Fruit fly (Drosophila melanogaster) whole organism, embryonic: ENCODE results near the gene CG13893.

Experiments used
- Ada2b ChIP-seq: fragments of 200-800 bp; sonication (Bioruptor generic); IDR thresholded peaks from 2 replicates; pipeline ENCODE4 v1.3.6; 2022; ENCODE audit warnings: missing biosample characterization, missing genetic modification characterization
- Atf-2 ChIP-seq: fragments of 200-800 bp; sonication (Bioruptor generic); optimal IDR thresholded peaks from 2 replicates; lab custom pipeline; 2016; ENCODE audit warnings: missing biosample characterization, missing genetic modification characterization
- Atf6 ChIP-seq: fragments of 200-800 bp; sonication (Bioruptor generic); IDR thresholded peaks from 2 replicates; pipeline ENCODE4 v1.3.6; 2022; ENCODE audit warnings: missing biosample characterization, missing genetic modification characterization
- CG11560 ChIP-seq: fragments of 200-800 bp; sonication (Bioruptor generic); IDR thresholded peaks from 3 replicates; pipeline ENCODE4 v1.3.6; 2022; ENCODE audit warnings: missing biosample characterization, missing genetic modification characterization
- CG12104 ChIP-seq: fragments of 200-800 bp; sonication (Bioruptor generic); optimal IDR thresholded peaks from 3 replicates; lab custom pipeline; 2016; ENCODE audit warnings: missing biosample characterization, missing genetic modification characterization
- CG12219 ChIP-seq: fragments of 200-800 bp; sonication (Bioruptor generic); optimal IDR thresholded peaks from 3 replicates; lab custom pipeline; 2018; ENCODE audit warnings: missing biosample characterization, mild to moderate bottlenecking, missing genetic modification characterization
- CG13624 ChIP-seq: fragments of 200-800 bp; sonication (Bioruptor generic); optimal IDR thresholded peaks from 2 replicates; lab custom pipeline; 2016; ENCODE audit warnings: missing biosample characterization, missing genetic modification characterization
- CG13775 ChIP-seq: fragments of 200-800 bp; sonication (Bioruptor generic); optimal IDR thresholded peaks from 3 replicates; lab custom pipeline; 2017; ENCODE audit warnings: missing biosample characterization, mild to moderate bottlenecking, missing genetic modification characterization
- CG15696 ChIP-seq: fragments of 200-800 bp; sonication (Bioruptor generic); optimal IDR thresholded peaks from 2 replicates; lab custom pipeline; 2019; ENCODE audit warnings: missing biosample characterization, mild to moderate bottlenecking, missing genetic modification characterization, moderate library complexity
- CG1602 ChIP-seq: fragments of 200-800 bp; sonication (Bioruptor generic); optimal IDR thresholded peaks from 3 replicates; lab custom pipeline; 2016; ENCODE audit warnings: missing biosample characterization, missing genetic modification characterization
- CG17361 ChIP-seq: fragments of 200-800 bp; sonication (Bioruptor generic); IDR thresholded peaks from 3 replicates; pipeline ENCODE4 v1.3.6; 2022; ENCODE audit warnings: missing biosample characterization, missing genetic modification characterization
- CG17568 ChIP-seq: fragments of 200-800 bp; sonication (Bioruptor generic); optimal IDR thresholded peaks from 2 replicates; lab custom pipeline; 2018; ENCODE audit warnings: missing biosample characterization, mild to moderate bottlenecking, missing genetic modification characterization, moderate library complexity
- CG17612 ChIP-seq: fragments of 200-800 bp; sonication (Bioruptor generic); IDR thresholded peaks from 2 replicates; pipeline ENCODE4 v1.3.6; 2022; ENCODE audit warnings: missing biosample characterization, missing genetic modification characterization
- CG17912 ChIP-seq: fragments of 200-800 bp; sonication (Bioruptor generic); optimal IDR thresholded peaks from 2 replicates; lab custom pipeline; 2018; ENCODE audit warnings: missing biosample characterization, mild to moderate bottlenecking, missing genetic modification characterization
- CG18476 ChIP-seq: fragments of 200-800 bp; sonication (Bioruptor generic); optimal IDR thresholded peaks from 2 replicates; lab custom pipeline; 2016; ENCODE audit warnings: missing biosample characterization, mild to moderate bottlenecking, missing genetic modification characterization
- CG18619 ChIP-seq: fragments of 200-800 bp; sonication (Bioruptor generic); optimal IDR thresholded peaks from 3 replicates; lab custom pipeline; 2017; ENCODE audit warnings: missing biosample characterization, mild to moderate bottlenecking, missing genetic modification characterization
- CG2199 ChIP-seq: fragments of 200-800 bp; sonication (Bioruptor generic); IDR thresholded peaks from 3 replicates; pipeline ENCODE4 v1.3.6; 2022; ENCODE audit warnings: missing biosample characterization, missing genetic modification characterization
- CG30403 ChIP-seq: fragments of 200-800 bp; sonication (Bioruptor generic); optimal IDR thresholded peaks from 3 replicates; lab custom pipeline; 2016; ENCODE audit warnings: missing biosample characterization, missing genetic modification characterization
- CG34224 ChIP-seq: fragments of 200-800 bp; sonication (Bioruptor generic); IDR thresholded peaks from 3 replicates; pipeline ENCODE4 v1.3.6; 2022; ENCODE audit warnings: missing biosample characterization, missing genetic modification characterization; ENCODE audit not compliant: partially characterized antibody
- CG4282 ChIP-seq: fragments of 200-800 bp; sonication (Bioruptor generic); optimal IDR thresholded peaks from 2 replicates; lab custom pipeline; 2016; ENCODE audit warnings: missing biosample characterization, missing genetic modification characterization
- CG4404 ChIP-seq: fragments of 200-800 bp; sonication (Bioruptor generic); IDR thresholded peaks from 2 replicates; pipeline ENCODE4 v1.3.6; 2022; ENCODE audit warnings: missing biosample characterization, missing genetic modification characterization
- CG8478 ChIP-seq: fragments of >200 bp; optimal IDR thresholded peaks from 2 replicates; lab custom pipeline; 2018
- CG8765 ChIP-seq: fragments of 200-800 bp; sonication (Bioruptor generic); IDR thresholded peaks from 2 replicates; pipeline ENCODE4 v1.3.6; 2022; ENCODE audit warnings: missing biosample characterization, missing genetic modification characterization
- CG9727 ChIP-seq: fragments of 200-800 bp; sonication (Bioruptor generic); optimal IDR thresholded peaks from 3 replicates; lab custom pipeline; 2017; ENCODE audit warnings: missing biosample characterization, mild to moderate bottlenecking, missing genetic modification characterization
- CG9932 ChIP-seq: fragments of 200-800 bp; sonication (Bioruptor generic); IDR thresholded peaks from 2 replicates; pipeline ENCODE4 v1.3.6; 2022; ENCODE audit warnings: missing biosample characterization, missing genetic modification characterization
- Dbx ChIP-seq: fragments of 200-800 bp; sonication (Bioruptor generic); IDR thresholded peaks from 3 replicates; pipeline ENCODE4 v1.3.6; 2022; ENCODE audit warnings: missing biosample characterization, missing genetic modification characterization
- Dp ChIP-seq: fragments of 200-800 bp; sonication (Bioruptor generic); optimal IDR thresholded peaks from 2 replicates; lab custom pipeline; 2018; ENCODE audit warnings: missing biosample characterization, mild to moderate bottlenecking, missing genetic modification characterization, moderate library complexity
- Fer2 ChIP-seq: fragments of 200-800 bp; sonication (Bioruptor generic); optimal IDR thresholded peaks from 2 replicates; lab custom pipeline; 2018; ENCODE audit warnings: missing biosample characterization, mild to moderate bottlenecking, missing genetic modification characterization, moderate library complexity
- H15 ChIP-seq: fragments of 200-800 bp; sonication (Bioruptor generic); IDR thresholded peaks from 3 replicates; pipeline ENCODE4 v1.3.6; 2022; ENCODE audit warnings: missing biosample characterization, missing genetic modification characterization
- HmgD ChIP-seq: fragments of 200-800 bp; sonication (Bioruptor generic); optimal IDR thresholded peaks from 3 replicates; lab custom pipeline; 2016; ENCODE audit warnings: missing biosample characterization, missing genetic modification characterization
- Jarid2 ChIP-seq: fragments of 200-800 bp; sonication (Bioruptor generic); optimal IDR thresholded peaks from 3 replicates; lab custom pipeline; 2017; ENCODE audit warnings: mild to moderate bottlenecking, missing biosample characterization, missing genetic modification reagents, missing genetic modification characterization
- Mes4 ChIP-seq: fragments of 200-800 bp; sonication (Bioruptor generic); optimal IDR thresholded peaks from 2 replicates; lab custom pipeline; 2016; ENCODE audit warnings: missing biosample characterization, missing genetic modification characterization
- NC2α ChIP-seq: fragments of 200-800 bp; sonication (Bioruptor generic); optimal IDR thresholded peaks from 2 replicates; lab custom pipeline; 2016; ENCODE audit warnings: missing biosample characterization, missing genetic modification characterization
- Oli ChIP-seq: fragments of 200-800 bp; sonication (Bioruptor generic); optimal IDR thresholded peaks from 2 replicates; lab custom pipeline; 2018; ENCODE audit warnings: missing biosample characterization, mild to moderate bottlenecking, missing genetic modification characterization, moderate library complexity
- Sox102F ChIP-seq: fragments of 200-800 bp; sonication (Bioruptor generic); optimal IDR thresholded peaks from 2 replicates; lab custom pipeline; 2018; ENCODE audit warnings: missing biosample characterization, mild to moderate bottlenecking, missing genetic modification characterization, moderate library complexity
- Xrp1 ChIP-seq: fragments of 200-800 bp; sonication (Bioruptor generic); IDR thresholded peaks from 2 replicates; pipeline ENCODE4 v1.3.6; 2022; ENCODE audit warnings: missing biosample characterization, missing genetic modification characterization
- ato ChIP-seq: fragments of 200-800 bp; sonication (Bioruptor generic); IDR thresholded peaks from 2 replicates; pipeline ENCODE4 v1.3.6; 2022; ENCODE audit warnings: missing biosample characterization, missing genetic modification characterization; ENCODE audit not compliant: partially characterized antibody
- eve ChIP-seq, 2 experiments: fragments of >200 bp; optimal IDR thresholded peaks; 2 replicates each; lab custom pipeline; 2017; ENCODE audit warnings: missing biosample characterization in 2 of 2, missing genetic modification characterization in 2 of 2
- exex ChIP-seq: fragments of 200-800 bp; sonication (Bioruptor generic); optimal IDR thresholded peaks from 4 replicates; lab custom pipeline; 2018; ENCODE audit warnings: missing biosample characterization, mild to moderate bottlenecking, missing genetic modification characterization, moderate library complexity
- gfzf ChIP-seq: fragments of 200-800 bp; sonication (Bioruptor generic); optimal IDR thresholded peaks from 2 replicates; lab custom pipeline; 2016; ENCODE audit warnings: missing biosample characterization, mild to moderate bottlenecking, missing genetic modification characterization, moderate library complexity
- kay ChIP-seq: fragments of 200-800 bp; sonication (Bioruptor generic); optimal IDR thresholded peaks from 2 replicates; lab custom pipeline; 2016; ENCODE audit warnings: missing biosample characterization, missing genetic modification characterization
- repo ChIP-seq: fragments of 200-800 bp; sonication (Bioruptor generic); optimal IDR thresholded peaks from 2 replicates; lab custom pipeline; 2016; ENCODE audit warnings: missing biosample characterization, missing genetic modification characterization
- scrt ChIP-seq: fragments of 200-800 bp; sonication (Bioruptor generic); optimal IDR thresholded peaks from 2 replicates; lab custom pipeline; 2018; ENCODE audit warnings: missing biosample characterization, mild to moderate bottlenecking, missing genetic modification characterization, moderate library complexity
- sisA ChIP-seq: fragments of 200-800 bp; sonication (Bioruptor generic); IDR thresholded peaks from 2 replicates; pipeline ENCODE4 v1.3.6; 2022; ENCODE audit warnings: missing biosample characterization, missing genetic modification characterization
- sob ChIP-seq: fragments of 200-800 bp; sonication (Bioruptor generic); IDR thresholded peaks from 2 replicates; pipeline ENCODE4 v1.3.6; 2022; ENCODE audit warnings: missing biosample characterization, missing genetic modification characterization
- sqz ChIP-seq: fragments of 200-800 bp; sonication (Bioruptor generic); optimal IDR thresholded peaks from 3 replicates; lab custom pipeline; 2018; ENCODE audit warnings: missing biosample characterization, mild to moderate bottlenecking, missing genetic modification characterization
- sr ChIP-seq: fragments of 200-800 bp; sonication (Bioruptor generic); IDR thresholded peaks from 3 replicates; pipeline ENCODE4 v1.3.6; 2022; ENCODE audit warnings: missing biosample characterization, missing genetic modification characterization
- trem ChIP-seq: fragments of 200-800 bp; optimal IDR thresholded peaks from 3 replicates; lab custom pipeline; 2019; ENCODE audit warnings: missing biosample characterization, mild to moderate bottlenecking, missing genetic modification characterization, moderate library complexity
- usp ChIP-seq: fragments of >200 bp; optimal IDR thresholded peaks from 2 replicates; lab custom pipeline; 2017; ENCODE audit warnings: missing biosample characterization, missing genetic modification characterization

CG13893 gene

DNA sequence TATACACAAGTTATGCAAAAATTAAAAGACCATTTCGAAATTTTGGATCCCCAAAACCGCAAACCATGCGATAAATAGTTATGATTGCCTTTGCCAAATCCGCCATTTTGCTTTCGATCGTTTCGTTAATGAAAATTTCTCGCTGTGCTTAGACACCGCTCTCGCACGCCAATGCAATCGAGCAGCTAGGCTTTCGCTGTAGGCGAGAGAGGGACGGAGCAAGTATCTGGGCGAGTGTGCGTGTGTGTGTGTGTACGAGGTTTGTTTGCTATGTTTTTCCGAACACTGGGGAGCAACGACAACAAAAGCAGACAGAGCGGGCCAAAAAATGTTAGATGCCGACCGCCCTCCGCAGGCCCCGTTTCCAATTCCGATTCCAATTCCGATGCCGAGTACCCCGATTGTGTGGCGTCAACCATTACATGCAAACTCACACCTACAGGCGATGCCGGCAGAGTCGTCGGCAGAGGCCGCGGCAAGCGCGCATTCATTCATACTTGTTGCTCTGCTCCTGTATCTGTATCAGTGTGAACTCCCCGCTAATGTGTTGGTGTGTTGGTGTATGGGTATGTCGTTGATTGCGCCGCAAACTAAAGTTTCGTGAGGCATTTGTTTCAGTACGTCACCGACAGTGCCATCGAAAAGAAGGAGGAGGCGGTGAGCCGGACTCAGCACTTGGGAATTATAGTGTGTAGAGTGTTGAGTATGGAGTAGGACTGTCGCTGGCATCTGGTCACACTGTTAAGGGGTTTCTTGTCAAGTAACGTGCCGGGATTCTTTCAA lies 24.2 kb upstream of the CG13893 start (continued):
- peak; percentile 47 for TF ChIP-seq HmgD (GFP tag; lab: Kevin White, UChicago)
- peak; percentile 79; the same call in 2 of the 3 replicates for TF ChIP-seq CG2199 (GFP tag; lab: Robert Waterston, UW)
- peak; percentile 39; the same call in 1 of the 2 replicates for TF ChIP-seq CG4404 (GFP tag; lab: Robert Waterston, UW)
- peak; percentile 4 for TF ChIP-seq trem
- TF ChIP-seq scrt (GFP tag; lab: Kevin White, UChicago) = peak; percentile 99
- TF ChIP-seq sqz (GFP tag; lab: Kevin White, UChicago) = peak; percentile 49
- peak; percentile 55 for TF ChIP-seq Xrp1 (GFP tag; lab: Robert Waterston, UW)
- peak; percentile 5 for TF ChIP-seq CG9727 (GFP tag; lab: Kevin White, UChicago)

- TF ChIP-seq CG8765 (GFP tag; lab: Robert Waterston, UW) (no peak), Mes4 (GFP tag; lab: Kevin White, UChicago) (no peak), CG18476 (GFP tag; lab: Kevin White, UChicago) (no peak), usp (GFP tag; lab: Kevin White, UChicago) (no peak), Dp (no peak), CG15696 (tag; lab: Kevin White, UChicago) (no peak), CG13775 (GFP tag; lab: Kevin White, UChicago) (peak; percentile 8), sob (no peak), CG18619 (peak; percentile 15), CG13624 (GFP tag; lab: Kevin White, UChicago) (no peak), Fer2 (no peak), CG17912 (GFP tag; lab: Kevin White, UChicago) (no peak), CG9932 (GFP tag; lab: Robert Waterston, UW) (no peak), exex (tag; lab: Kevin White, UChicago) (no peak), CG17568 (GFP tag; lab: Kevin White, UChicago) (no peak), eve (GFP tag; optimal IDR thresholded peaks at IDR 0.05; lab: Kevin White, UChicago) (peak in 1 of 2 experiments; percentile 77), Atf6 (no peak), CG11560 (tag; lab: Robert Waterston, UW) (no peak), CG17612 (GFP tag; lab: Robert Waterston, UW) (0 out of 2 replicates have a peak, but pooled peaks have one; percentile 0), kay (GFP tag; lab: Kevin White, UChicago) (no peak), CG12104 (GFP tag; lab: Kevin White, UChicago) (no peak), H15 (GFP tag; lab: Robert Waterston, UW) (0 out of 3 replicates have a peak, but pooled peaks have one; percentile 1), repo (GFP tag; lab: Kevin White, UChicago) (no peak), sr (no peak), CG1602 (GFP tag; lab: Kevin White, UChicago) (no peak), Ada2b (GFP tag; lab: Robert Waterston, UW) (no peak), Atf-2 (GFP tag; lab: Kevin White, UChicago) (no peak), NC2α (no peak), Sox102F (no peak), gfzf (GFP tag; lab: Kevin White, UChicago) (no peak), ato (GFP tag; lab: Robert Waterston, UW) (no peak), CG8478 (lab: Kevin White, UChicago) (no peak), CG34224 (GFP tag; lab: Robert Waterston, UW) (no peak), CG17361 (GFP tag; lab: Robert Waterston, UW) (peak; percentile 43; the same call in 1 of the 3 replicates), CG12219 (no peak), CG4282 (GFP tag; lab: Kevin White, UChicago) (no peak), Dbx (GFP tag; lab: Robert Waterston, UW) (no peak), CG9727 (GFP tag; lab: Kevin White, UChicago) (no peak), CG30403 (GFP tag; lab: Kevin White, UChicago) (peak; percentile 11), Jarid2 (no peak), Oli (no peak), sisA (GFP tag; lab: Robert Waterston, UW) (no peak)
These were observed 23.6 kb upstream of the CG13893 start for dm6 chr3L:627370-627769.
